Fruit fly (Drosophila melanogaster) Kc167 (cell line): ENCODE data around the gene Uch-L5.

Experiments
- Myc ChIP-seq: fragments of >200 bp; optimal IDR thresholded peaks from 2 replicates; lab custom pipeline; 2017; ENCODE audit warnings: missing external identifiers
- Sin3A ChIP-seq: fragments of >200 bp; optimal IDR thresholded peaks from 2 replicates; lab custom pipeline; 2018; ENCODE audit warnings: missing external identifiers
- h ChIP-seq: fragments of >200 bp; optimal IDR thresholded peaks from 3 replicates; lab custom pipeline; 2018; ENCODE audit warnings: missing external identifiers

DNA sequence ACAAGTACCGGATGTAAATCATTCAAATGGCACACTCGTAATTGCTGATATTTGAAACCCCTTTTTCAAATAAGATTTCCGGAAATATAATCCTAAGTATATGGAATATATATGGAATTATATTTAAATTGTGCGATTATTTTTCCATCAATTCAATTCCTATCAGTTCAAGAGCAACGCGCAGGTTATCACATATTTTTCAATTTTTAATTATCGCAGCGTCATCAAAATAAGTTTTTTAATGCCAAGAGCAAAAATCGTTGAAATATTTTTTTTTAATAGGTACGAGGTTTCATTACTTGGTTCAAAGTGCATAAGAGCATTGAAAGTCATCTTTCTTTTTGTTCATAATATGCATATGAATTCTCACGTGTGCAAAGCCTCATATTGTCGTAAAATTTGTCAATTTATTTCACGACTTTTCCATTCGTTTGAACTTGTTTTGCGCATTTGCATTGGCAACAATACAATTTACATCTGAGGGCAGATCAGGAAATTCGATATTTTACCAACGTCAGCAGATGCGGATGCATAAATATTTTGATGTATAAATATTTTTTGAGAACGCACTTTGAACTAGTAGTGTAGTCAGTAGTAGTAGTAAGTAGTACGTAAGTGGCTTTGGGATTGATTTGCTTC is 21.3 kb upstream of the Uch-L5 start:
- TF ChIP-seq h: no peak
- TF ChIP-seq Sin3A (lab: Kevin White, UChicago): no peak
- no peak for TF ChIP-seq Myc
